Worm (Caenorhabditis elegans) whole organism, L4/young adult: Measurements from ENCODE around the gene ceh-82.

Source experiments
- W03F9.2 ChIP-seq: fragments of 150-350 bp; optimal IDR thresholded peaks from 2 replicates; lab custom pipeline; 2014; ENCODE audit warnings: missing biosample characterization, missing genetic modification characterization
- dao-5 ChIP-seq: sonication (generic microtip); optimal IDR thresholded peaks from 2 replicates; lab custom pipeline; 2016; ENCODE audit warnings: missing genotype, missing genetic modification characterization, moderate library complexity, missing compliant biosample characterization
- him-1 ChIP-seq: sonication (generic microtip); optimal IDR thresholded peaks from 2 replicates; lab custom pipeline; 2016; ENCODE audit warnings: missing genotype, missing genetic modification reagents, missing genetic modification characterization, missing compliant biosample characterization

ceh-82 gene

DNA sequence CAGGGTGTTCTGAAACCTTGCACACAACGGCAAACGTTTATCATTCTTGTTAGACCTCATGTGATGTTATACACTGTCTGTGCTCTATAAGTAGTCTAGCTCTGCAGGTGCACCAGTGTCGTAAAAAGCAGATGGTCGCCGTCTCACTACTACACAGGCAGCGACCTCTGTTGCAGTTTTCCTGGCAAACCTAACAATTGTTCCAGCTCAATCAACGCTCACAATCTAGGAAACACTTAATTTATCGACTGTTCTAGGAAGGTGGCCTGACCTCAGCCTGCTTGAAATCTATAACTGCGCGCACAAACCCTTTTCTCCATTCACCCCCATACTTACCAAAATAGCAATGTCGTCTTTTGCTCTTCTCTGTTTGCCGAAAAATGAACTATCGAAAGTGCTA is 7.7 kb upstream of the ceh-82 start, which contains the start of gene fbxb-11:
fbxb-11 (plus strand) TSS at position 301 of the 400 bp plus-strand sequence.
- TF ChIP-seq dao-5 (tag; lab: Kevin White, UChicago) (no peak), him-1 (tag; lab: Kevin White, UChicago) (no peak), W03F9.2 (no peak)

DNA sequence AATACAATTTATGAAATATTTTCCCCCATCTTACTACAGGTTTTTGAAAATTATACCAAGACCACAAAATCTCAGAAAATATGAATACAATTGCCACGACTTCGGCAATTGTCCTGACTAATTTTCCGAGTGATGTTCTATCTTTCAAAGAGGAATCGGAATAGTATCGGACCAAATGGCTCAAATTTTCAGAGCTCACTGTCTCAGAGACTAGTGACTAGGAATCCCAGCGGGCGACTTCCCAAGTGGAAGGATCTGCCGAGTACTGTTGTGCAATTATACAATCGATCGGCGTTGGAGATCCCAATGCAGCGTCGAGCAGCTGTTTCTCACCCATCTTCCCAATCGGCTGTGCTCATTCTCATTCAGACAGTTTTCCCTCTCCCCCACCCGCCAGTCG is 6.3 kb upstream of the ceh-82 start, which contains the start of gene F45C12.17:
F45C12.17 (plus strand) TSS at position 377 of the 400 bp plus-strand sequence.
- TF ChIP-seq dao-5 (tag; lab: Kevin White, UChicago) = no peak
- no peak for TF ChIP-seq W03F9.2
- no peak for TF ChIP-seq him-1 (tag; lab: Kevin White, UChicago)

DNA sequence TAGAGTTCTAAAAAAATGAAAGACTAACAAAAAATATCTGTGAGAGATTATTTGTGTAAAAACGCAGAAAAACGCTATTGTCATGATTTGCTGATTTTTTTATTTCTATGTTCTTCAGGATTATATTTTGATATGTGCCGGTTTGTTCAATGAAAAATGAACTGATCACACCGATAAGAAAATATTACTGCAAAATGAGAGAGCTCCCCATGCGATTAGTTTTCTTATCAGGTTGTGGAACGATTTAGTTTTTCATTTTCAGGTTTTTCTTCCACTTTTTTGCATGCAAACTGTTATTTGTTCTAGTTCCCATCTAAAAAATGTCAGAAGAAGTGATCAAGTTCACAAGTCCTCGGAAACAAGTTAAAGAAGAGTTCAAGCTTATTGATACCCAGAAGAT is 3.8 kb upstream of the ceh-82 start, which contains the start of gene btb-9:
btb-9 (plus strand) TSS at position 254 of the 400 bp plus-strand sequence.
- TF ChIP-seq dao-5 (tag; lab: Kevin White, UChicago) (no peak), him-1 (tag; lab: Kevin White, UChicago) (no peak), W03F9.2 (no peak)

DNA sequence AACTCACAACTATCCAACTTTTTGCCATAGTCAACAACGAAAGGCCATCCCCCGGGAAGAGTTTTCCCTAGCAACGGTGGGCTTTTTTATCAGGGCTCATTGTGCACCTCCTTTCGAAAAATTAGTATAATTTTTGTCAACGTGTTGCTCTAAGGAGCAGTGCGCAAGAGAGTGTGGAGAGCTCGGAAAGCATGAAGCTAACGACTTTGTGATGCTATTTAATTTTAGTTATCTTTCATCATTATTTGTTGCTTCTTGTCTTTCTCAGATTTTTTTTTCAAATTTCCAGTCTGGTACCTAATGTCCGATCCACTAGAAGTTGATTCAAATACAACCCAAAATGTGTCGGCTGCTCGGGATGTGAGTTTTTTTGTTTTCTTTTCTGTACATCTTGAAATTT is 1.9 kb upstream of the ceh-82 start, which contains the start of gene ceh-81:
ceh-81 (plus strand) TSS at position 301 of the 400 bp plus-strand sequence.
- TF ChIP-seq him-1 (tag; lab: Kevin White, UChicago) = no peak
- no peak for TF ChIP-seq dao-5 (tag; lab: Kevin White, UChicago)
- no peak for TF ChIP-seq W03F9.2

DNA sequence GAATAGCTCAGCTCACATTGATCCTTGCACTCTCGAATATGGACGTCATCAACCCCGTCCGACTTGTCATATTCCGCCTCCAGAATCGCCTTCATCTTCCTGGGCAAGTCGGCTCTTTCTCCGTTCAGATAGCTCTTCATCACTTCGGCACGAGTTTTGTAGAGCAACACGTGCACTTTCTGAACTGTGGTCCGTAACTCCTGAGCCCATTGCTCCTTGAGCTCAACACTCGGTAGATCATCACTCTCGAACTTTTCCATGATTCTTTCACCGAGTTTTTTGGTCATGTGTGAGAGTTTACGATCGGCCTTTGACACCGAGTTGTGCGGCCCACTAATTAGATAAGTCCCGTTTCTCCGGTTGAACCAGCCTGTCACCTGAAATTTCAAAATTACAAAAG is 3.1 kb downstream of the ceh-82 start:
- TF ChIP-seq dao-5 (tag; lab: Kevin White, UChicago) (no peak), W03F9.2 (no peak), him-1 (tag; lab: Kevin White, UChicago) (no peak)

DNA sequence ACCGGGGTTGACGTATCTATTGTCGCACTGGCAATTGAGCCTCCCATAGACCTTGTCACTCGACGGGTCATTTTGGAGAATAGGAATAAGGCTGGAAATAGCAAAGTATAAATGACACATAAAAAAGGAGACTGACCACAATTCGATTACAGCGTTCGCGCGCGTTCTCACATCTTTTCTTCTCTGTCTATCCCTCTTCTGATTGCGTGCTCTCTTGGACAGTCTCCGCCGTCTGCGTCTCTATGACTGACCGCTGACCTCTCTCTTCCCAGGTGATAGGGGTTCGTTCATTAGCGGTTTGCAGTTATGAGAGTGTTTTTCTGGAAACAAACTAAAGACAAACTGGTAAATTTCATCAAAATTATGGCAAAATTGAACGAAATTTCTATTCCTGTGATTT is 4.3 kb downstream of the ceh-82 start, which contains the start of gene ceh-83:
ceh-83 (minus strand) TSS at position 181 of the 400 bp plus-strand sequence.
- TF ChIP-seq W03F9.2 (no peak), him-1 (tag; lab: Kevin White, UChicago) (no peak), dao-5 (tag; lab: Kevin White, UChicago) (no peak)

DNA sequence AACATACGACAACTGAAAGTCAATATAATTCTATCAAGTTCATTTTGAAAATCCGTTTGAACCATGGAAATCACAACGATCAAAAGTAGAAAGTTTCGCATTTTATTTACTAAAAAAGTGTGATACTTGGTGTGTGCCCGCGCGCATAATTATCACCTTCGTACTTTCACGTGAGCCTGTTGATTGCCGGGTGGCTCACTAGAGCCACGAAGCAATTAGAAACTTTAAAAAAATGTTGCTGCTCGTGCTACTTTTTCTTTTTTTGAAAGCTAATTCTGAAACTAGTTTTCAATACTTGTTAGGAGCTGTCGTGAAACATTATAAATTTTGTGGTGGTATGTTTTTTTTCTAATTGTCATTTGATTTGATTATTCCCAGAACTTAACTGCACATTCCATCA is 6.8 kb downstream of the ceh-82 start, which contains the start of the genes irld-9 and irld-33:
irld-9 (minus strand) TSS at position 101 of the 400 bp plus-strand sequence.
irld-33 (plus strand) TSS at position 209 of the 400 bp plus-strand sequence.
- no peak for TF ChIP-seq W03F9.2
- TF ChIP-seq dao-5 (tag; lab: Kevin White, UChicago) = no peak
- TF ChIP-seq him-1 (tag; lab: Kevin White, UChicago) = no peak

DNA sequence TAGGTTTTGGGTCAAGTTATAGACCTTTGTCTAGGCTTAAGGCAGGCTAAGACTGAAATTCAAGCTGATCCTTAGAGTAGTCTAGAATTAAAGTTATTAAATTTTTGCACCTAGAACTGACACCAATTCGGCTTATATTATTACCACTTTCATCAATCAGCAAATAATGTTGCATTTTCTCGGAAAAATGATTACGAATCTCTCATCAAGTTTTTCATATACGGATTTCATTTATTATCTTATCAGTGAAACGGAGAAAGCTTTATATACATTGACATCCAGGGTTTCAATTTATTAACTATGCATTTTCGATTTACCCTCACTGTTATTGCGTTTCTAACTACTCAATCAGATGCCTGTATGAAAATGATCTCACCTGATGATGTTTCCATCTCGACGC is 9.2 kb downstream of the ceh-82 start, which contains the start of gene K07G6.1:
K07G6.1 (plus strand) TSS at position 301 of the 400 bp plus-strand sequence.
- TF ChIP-seq him-1 (tag; lab: Kevin White, UChicago) (no peak), dao-5 (tag; lab: Kevin White, UChicago) (no peak), W03F9.2 (no peak)

DNA sequence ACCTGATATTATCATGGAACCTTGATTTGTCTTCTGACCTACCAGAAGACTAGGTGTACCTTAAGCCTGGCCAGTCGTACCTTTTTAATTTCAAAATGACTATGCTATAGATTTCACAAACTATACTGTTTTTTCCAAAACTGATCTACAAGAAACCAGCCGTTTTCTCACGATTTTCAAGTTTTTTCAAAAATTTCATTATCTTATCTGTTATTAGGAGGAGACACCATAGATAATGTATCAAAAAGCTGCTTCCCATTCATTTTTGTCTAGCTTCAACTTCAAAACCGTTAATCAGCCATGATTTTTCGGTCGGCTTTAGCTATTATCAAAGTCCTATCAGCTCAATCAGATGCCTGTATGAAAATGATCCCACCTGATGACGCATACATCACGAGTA is 10.5 kb downstream of the ceh-82 start, which contains the start of gene F36H5.12:
F36H5.12 (plus strand) TSS at position 301 of the 400 bp plus-strand sequence.
- TF ChIP-seq W03F9.2 (no peak), him-1 (tag; lab: Kevin White, UChicago) (no peak), dao-5 (tag; lab: Kevin White, UChicago) (no peak)

DNA sequence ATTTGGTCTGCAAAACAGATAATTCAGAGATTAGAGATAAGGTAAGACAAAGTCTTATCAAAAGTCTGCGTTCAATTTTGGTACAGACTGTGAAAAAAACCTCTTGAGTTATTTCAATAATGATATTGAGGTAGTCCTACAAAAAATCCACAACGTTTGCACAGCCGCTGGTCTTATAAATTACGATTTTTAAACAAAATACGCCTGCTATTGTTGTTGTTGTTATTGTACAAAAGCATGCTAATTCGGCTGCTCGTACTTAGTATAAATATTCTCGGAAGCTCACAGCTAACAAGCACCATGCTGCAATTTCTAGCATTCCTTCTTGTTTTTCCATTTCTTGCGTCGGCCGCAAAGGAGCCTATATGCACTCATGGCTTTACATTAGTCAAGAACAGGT is 12.2 kb downstream of the ceh-82 start, which contains the start of gene clec-19:
clec-19 (plus strand) TSS at position 301 of the 400 bp plus-strand sequence.
- TF ChIP-seq W03F9.2 (no peak), him-1 (tag; lab: Kevin White, UChicago) (no peak)

DNA sequence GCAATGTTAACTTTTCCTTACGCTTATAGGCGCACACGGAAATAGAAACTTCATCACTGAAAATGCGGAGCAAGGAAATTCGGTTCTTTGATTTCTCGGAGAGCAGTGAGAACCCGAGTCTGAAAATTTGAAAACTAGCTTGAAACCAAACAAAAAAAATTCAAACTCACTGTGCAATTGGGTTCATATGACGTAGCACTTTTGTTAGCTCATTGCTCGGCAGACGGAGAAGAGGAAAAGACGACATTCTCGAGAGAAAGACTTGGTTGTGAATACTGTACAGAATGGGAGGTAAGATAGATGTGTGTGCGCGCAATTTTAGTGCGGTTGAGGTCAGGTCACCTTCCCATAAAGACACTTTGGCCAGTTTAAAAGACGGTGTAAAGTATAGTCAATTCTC is 18.4 kb downstream of the ceh-82 start, which contains the start of the genes F36H5.13 and F36H5.8:
F36H5.13 (minus strand) TSS at position 101 of the 400 bp plus-strand sequence.
F36H5.8 (minus strand) TSS at position 274 of the 400 bp plus-strand sequence.
- TF ChIP-seq dao-5 (tag; lab: Kevin White, UChicago) (no peak), him-1 (tag; lab: Kevin White, UChicago) (no peak), W03F9.2 (no peak)

DNA sequence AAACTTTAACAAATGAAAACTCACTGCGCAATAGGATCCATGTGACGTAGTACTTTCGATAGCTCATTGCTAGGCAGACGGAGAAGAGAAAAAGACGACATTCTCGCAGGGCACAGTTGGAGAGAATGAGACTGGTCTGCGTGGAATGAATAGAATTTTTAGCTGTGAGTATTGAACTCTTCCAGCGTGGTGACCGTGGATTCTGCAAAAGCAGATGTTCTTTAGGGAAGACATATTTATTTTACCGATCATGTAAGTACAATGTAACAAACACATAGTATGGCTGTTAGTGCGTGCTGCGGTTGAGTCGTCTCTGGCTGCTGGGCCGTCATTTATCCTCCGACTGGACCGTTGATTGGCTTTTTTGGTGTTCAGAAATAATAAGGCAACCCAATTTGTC is 21.0 kb downstream of the ceh-82 start, which contains the start of gene F36H5.9:
F36H5.9 (minus strand) TSS at position 101 of the 400 bp plus-strand sequence.
- TF ChIP-seq W03F9.2 = no peak
- no peak for TF ChIP-seq him-1 (tag; lab: Kevin White, UChicago)
- no peak for TF ChIP-seq dao-5 (tag; lab: Kevin White, UChicago)

DNA sequence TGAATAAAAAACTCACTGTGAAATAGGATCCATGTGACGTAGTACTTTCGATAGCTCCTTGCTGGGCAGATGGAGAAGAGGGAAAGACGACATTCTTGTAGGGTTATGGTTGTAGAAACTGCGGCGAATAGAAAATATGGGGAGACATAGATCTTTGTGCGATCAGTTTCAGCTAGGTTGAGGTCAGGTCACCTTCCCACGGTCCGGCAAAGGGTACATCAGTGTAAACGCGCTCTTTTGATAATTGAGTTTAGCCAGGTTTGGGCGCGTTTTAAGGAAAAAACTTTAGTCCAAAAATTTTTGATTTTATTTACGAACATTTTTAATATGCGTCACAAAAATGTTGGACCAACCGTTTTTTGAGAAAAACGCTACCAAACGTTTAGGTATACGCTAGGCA is 24.0 kb downstream of the ceh-82 start, which contains the start of gene F36H5.17:
F36H5.17 (minus strand) TSS at position 101 of the 400 bp plus-strand sequence.
- TF ChIP-seq dao-5 (tag; lab: Kevin White, UChicago) = no peak
- TF ChIP-seq him-1 (tag; lab: Kevin White, UChicago) = no peak
- no peak for TF ChIP-seq W03F9.2

DNA sequence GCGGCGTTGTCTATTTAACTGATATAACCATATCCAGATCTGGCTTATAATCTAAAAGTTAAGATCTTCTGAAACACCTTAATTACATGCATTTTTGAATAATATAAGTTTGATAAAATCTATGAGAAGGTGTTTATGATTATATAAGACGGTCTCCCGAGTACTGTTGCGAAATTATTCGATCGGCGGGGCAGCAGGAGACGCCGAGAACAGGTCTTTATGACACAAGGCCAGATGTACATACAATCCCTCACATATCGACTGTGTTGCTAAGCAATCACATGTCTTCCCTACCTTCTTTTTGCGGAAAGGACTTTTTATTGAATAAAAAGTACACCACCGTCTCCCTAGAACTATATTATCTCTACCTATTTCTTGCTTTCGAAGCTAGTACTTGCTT is 24.6 kb downstream of the ceh-82 start, which contains the start of gene fbxb-53:
fbxb-53 (plus strand) TSS at position 301 of the 400 bp plus-strand sequence.
- TF ChIP-seq dao-5 (tag; lab: Kevin White, UChicago) = no peak
- TF ChIP-seq W03F9.2 = no peak
- TF ChIP-seq him-1 (tag; lab: Kevin White, UChicago) = no peak
